Worm (Caenorhabditis elegans) whole organism, early embryonic: Measurements from ENCODE around the gene dsc-4.

Experiments used
- B0310.2 ChIP-seq: sonication (generic microtip); optimal IDR thresholded peaks from 2 replicates; lab custom pipeline; 2016; ENCODE audit warnings: mild to moderate bottlenecking, missing genetic modification characterization, missing compliant biosample characterization
- F13C5.2 ChIP-seq: sonication (generic microtip); optimal IDR thresholded peaks from 2 replicates; lab custom pipeline; 2017; ENCODE audit warnings: mild to moderate bottlenecking, missing genetic modification characterization, inconsistent platforms, missing compliant biosample characterization
- aly-1 ChIP-seq: sonication (generic microtip); optimal IDR thresholded peaks from 2 replicates; lab custom pipeline; 2016; ENCODE audit warnings: missing genetic modification characterization, missing compliant biosample characterization
- ama-1 ChIP-seq: fragments of 150-350 bp; optimal IDR thresholded peaks from 2 replicates; lab custom pipeline; 2014
- ceh-13 ChIP-seq: fragments of 200-800 bp; sonication (Bioruptor generic); optimal IDR thresholded peaks from 2 replicates; lab custom pipeline; 2018; ENCODE audit warnings: mild to moderate bottlenecking, missing genetic modification characterization, missing compliant biosample characterization
- ceh-36 ChIP-seq: sonication (generic microtip); optimal IDR thresholded peaks from 2 replicates; lab custom pipeline; 2016; ENCODE audit warnings: missing genetic modification characterization, inconsistent platforms, missing compliant biosample characterization
- ets-7 ChIP-seq: sonication (generic microtip); optimal IDR thresholded peaks from 2 replicates; lab custom pipeline; 2016; ENCODE audit warnings: missing genotype, missing genetic modification characterization, missing compliant biosample characterization
- flt-1 ChIP-seq: fragments of 200-800 bp; sonication (Bioruptor generic); IDR thresholded peaks from 2 replicates; pipeline ENCODE4 v1.3.6; 2022; ENCODE audit warnings: missing genetic modification characterization, missing compliant biosample characterization
- hmbx-1 ChIP-seq: sonication (generic microtip); optimal IDR thresholded peaks from 2 replicates; lab custom pipeline; 2016; ENCODE audit warnings: mild to moderate bottlenecking, missing genetic modification characterization, missing compliant biosample characterization
- hmg-4 ChIP-seq: fragments of 200-800 bp; sonication (Bioruptor generic); optimal IDR thresholded peaks from 2 replicates; lab custom pipeline; 2018; ENCODE audit warnings: mild to moderate bottlenecking, missing genetic modification characterization, missing compliant biosample characterization
- hnd-1 ChIP-seq: sonication (generic microtip); optimal IDR thresholded peaks from 2 replicates; lab custom pipeline; 2016; ENCODE audit warnings: missing genetic modification characterization, missing compliant biosample characterization
- pes-1 ChIP-seq: fragments of 200-800 bp; sonication (Bioruptor generic); IDR thresholded peaks from 2 replicates; pipeline ENCODE4 v1.3.6; 2022; ENCODE audit warnings: missing genetic modification reagents, missing genetic modification characterization, missing compliant biosample characterization
- scrt-1 ChIP-seq: fragments of 200-800 bp; sonication (Bioruptor generic); IDR thresholded peaks from 2 replicates; pipeline ENCODE4 v1.3.6; 2022; ENCODE audit warnings: missing genetic modification characterization, missing compliant biosample characterization
- sea-1 ChIP-seq: fragments of 200-800 bp; sonication (Bioruptor generic); conservative IDR thresholded peaks from 2 replicates; pipeline ENCODE4 v1.3.6; 2022; ENCODE audit warnings: missing genetic modification characterization, missing compliant biosample characterization
- tbx-11 ChIP-seq: fragments of 200-800 bp; sonication (Bioruptor generic); IDR thresholded peaks from 2 replicates; pipeline ENCODE4 v1.3.6; 2022; ENCODE audit warnings: missing genetic modification characterization, missing compliant biosample characterization
- tbx-37 ChIP-seq: fragments of 200-800 bp; sonication (Bioruptor generic); conservative IDR thresholded peaks from 2 replicates; pipeline ENCODE4 v1.3.6; 2022; ENCODE audit warnings: missing genetic modification reagents, missing genetic modification characterization, missing compliant biosample characterization
- tra-4 ChIP-seq: sonication (generic microtip); optimal IDR thresholded peaks from 2 replicates; lab custom pipeline; 2017; ENCODE audit warnings: missing genetic modification characterization, missing compliant biosample characterization

Gene dsc-4

DNA sequence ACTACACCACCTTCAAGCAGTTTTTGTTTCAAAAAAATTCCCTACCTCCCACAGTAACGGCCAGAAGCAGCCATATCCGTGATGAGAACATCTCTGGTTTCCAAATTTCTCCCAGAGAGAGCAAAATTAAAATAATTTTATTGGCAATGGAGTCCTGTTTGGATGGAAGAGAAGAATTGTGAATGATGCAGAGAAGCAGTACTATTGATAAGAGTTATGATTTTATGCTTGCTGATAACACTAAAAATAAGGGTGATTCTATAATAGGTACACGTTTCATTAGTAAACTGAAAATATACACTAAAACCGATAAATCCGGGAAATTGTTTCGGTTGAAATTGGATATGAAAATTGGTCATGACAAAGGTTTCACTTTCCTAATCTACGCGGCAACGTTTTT is at the start of gene dsc-4:
dsc-4 (minus strand) TSS at position 165 of the 400 bp plus-strand sequence.
- no peak for TF ChIP-seq scrt-1
- no peak for TF ChIP-seq ceh-13 (GFP tag; lab: Kevin White, UChicago)
- no peak for TF ChIP-seq tbx-11 (GFP tag; lab: Robert Waterston, UW)
- no peak for TF ChIP-seq hnd-1
- no peak for TF ChIP-seq tra-4 (tag; lab: Kevin White, UChicago)
- no peak for TF ChIP-seq sea-1 (GFP tag; lab: Robert Waterston, UW)
- no peak for TF ChIP-seq ets-7 (tag; lab: Kevin White, UChicago)
- no peak for TF ChIP-seq B0310.2 (tag; lab: Kevin White, UChicago)
- TF ChIP-seq hmg-4 (GFP tag; lab: Kevin White, UChicago) = no peak
- no peak for TF ChIP-seq tbx-37 (GFP tag; lab: Robert Waterston, UW)
- no peak for TF ChIP-seq flt-1 (GFP tag; lab: Robert Waterston, UW)

ce11 chrIV:366406-366805 is 46.1 kb upstream of the dsc-4 start:
- TF ChIP-seq tbx-11 (GFP tag; lab: Robert Waterston, UW) (no peak), F13C5.2 (no peak), aly-1 (tag; lab: Kevin White, UChicago) (no peak)

DNA sequence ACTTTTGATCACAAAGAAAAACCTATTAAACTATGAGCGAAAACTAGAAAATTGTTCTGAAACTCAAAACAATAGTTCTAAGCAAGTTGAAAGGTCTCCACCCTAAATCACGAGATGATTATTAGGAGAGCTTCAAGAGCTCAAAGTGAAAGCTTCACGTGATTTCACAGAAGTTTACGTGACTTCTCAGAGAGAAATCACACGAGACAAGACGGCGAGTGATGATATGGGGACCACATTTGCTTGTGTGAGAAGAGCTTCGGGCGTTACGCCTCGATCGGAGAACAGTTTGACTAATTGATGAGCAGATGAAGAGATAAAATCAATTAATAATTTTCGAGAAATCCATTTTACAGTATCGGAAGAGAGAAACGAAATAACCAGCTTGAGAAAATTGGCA is 44.6 kb upstream of the dsc-4 start:
- TF ChIP-seq aly-1 (tag; lab: Kevin White, UChicago) (no peak), pes-1 (GFP tag; lab: Robert Waterston, UW) (no peak), ama-1 (lab: Kevin White, UChicago) (no peak), hmbx-1 (tag; lab: Kevin White, UChicago) (no peak), tra-4 (tag; lab: Kevin White, UChicago) (no peak), hmg-4 (GFP tag; lab: Kevin White, UChicago) (no peak), flt-1 (GFP tag; lab: Robert Waterston, UW) (no peak), ceh-36 (tag; lab: Kevin White, UChicago) (no peak), tbx-37 (GFP tag; lab: Robert Waterston, UW) (no peak), F13C5.2 (no peak), scrt-1 (no peak), ets-7 (tag; lab: Kevin White, UChicago) (no peak), B0310.2 (tag; lab: Kevin White, UChicago) (no peak)

DNA sequence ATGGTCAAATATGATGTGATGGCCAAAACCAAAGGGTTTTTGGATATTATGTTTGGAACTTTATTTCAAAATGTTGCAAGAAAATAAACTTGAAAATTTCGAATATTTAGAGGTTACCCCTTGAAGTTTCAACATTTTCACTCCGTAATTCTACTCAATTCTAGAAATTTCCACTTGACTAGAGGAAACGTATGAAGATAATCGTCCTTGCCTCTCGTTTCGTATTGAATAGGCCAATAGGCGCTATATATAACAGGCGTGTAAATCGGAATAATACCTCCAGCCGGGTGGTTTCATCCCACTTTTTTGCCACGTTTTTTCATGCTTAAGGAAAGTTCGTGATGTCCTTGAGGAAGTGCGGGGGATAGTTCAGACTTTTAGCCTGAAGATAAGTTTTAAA is 22.9 kb upstream of the dsc-4 start:
- TF ChIP-seq hnd-1 (no peak), hmg-4 (GFP tag; lab: Kevin White, UChicago) (no peak), sea-1 (GFP tag; lab: Robert Waterston, UW) (no peak), aly-1 (tag; lab: Kevin White, UChicago) (no peak), B0310.2 (tag; lab: Kevin White, UChicago) (no peak), ets-7 (tag; lab: Kevin White, UChicago) (no peak), ceh-13 (GFP tag; lab: Kevin White, UChicago) (no peak), hmbx-1 (tag; lab: Kevin White, UChicago) (no peak), scrt-1 (no peak)

ce11 chrIV:339508-339907 is 19.2 kb upstream of the dsc-4 start, which contains the start of gene cdh-8:
Gene cdh-8, plus strand, starts transcription at chrIV:339808.
- no peak for TF ChIP-seq ets-7 (tag; lab: Kevin White, UChicago)
- TF ChIP-seq hmg-4 (GFP tag; lab: Kevin White, UChicago) = no peak
- TF ChIP-seq scrt-1 = no peak
- no peak for TF ChIP-seq tra-4 (tag; lab: Kevin White, UChicago)
- TF ChIP-seq tbx-11 (GFP tag; lab: Robert Waterston, UW) = no peak
- no peak for TF ChIP-seq tbx-37 (GFP tag; lab: Robert Waterston, UW)
- no peak for TF ChIP-seq hmbx-1 (tag; lab: Kevin White, UChicago)
- no peak for TF ChIP-seq B0310.2 (tag; lab: Kevin White, UChicago)
- no peak for TF ChIP-seq F13C5.2
- TF ChIP-seq flt-1 (GFP tag; lab: Robert Waterston, UW) = no peak
- TF ChIP-seq hnd-1 = no peak
- TF ChIP-seq ama-1 (lab: Kevin White, UChicago) = no peak
- no peak for TF ChIP-seq sea-1 (GFP tag; lab: Robert Waterston, UW)
- TF ChIP-seq ceh-36 (tag; lab: Kevin White, UChicago) = no peak
- TF ChIP-seq ceh-13 (GFP tag; lab: Kevin White, UChicago) = no peak
- TF ChIP-seq aly-1 (tag; lab: Kevin White, UChicago) = no peak
- no peak for TF ChIP-seq pes-1 (GFP tag; lab: Robert Waterston, UW)

- no peak for TF ChIP-seq ceh-36 (tag; lab: Kevin White, UChicago)
- TF ChIP-seq ets-7 (tag; lab: Kevin White, UChicago) = no peak
- no peak for TF ChIP-seq scrt-1
- no peak for TF ChIP-seq flt-1 (GFP tag; lab: Robert Waterston, UW)
- TF ChIP-seq hmbx-1 (tag; lab: Kevin White, UChicago) = no peak
- no peak for TF ChIP-seq sea-1 (GFP tag; lab: Robert Waterston, UW)
- no peak for TF ChIP-seq pes-1 (GFP tag; lab: Robert Waterston, UW)
- no peak for TF ChIP-seq ceh-13 (GFP tag; lab: Kevin White, UChicago)
- TF ChIP-seq tbx-11 (GFP tag; lab: Robert Waterston, UW) = no peak
- no peak for TF ChIP-seq B0310.2 (tag; lab: Kevin White, UChicago)
- TF ChIP-seq aly-1 (tag; lab: Kevin White, UChicago) = no peak
- no peak for TF ChIP-seq ama-1 (lab: Kevin White, UChicago)
- TF ChIP-seq tra-4 (tag; lab: Kevin White, UChicago) = no peak
- TF ChIP-seq F13C5.2 = no peak
- TF ChIP-seq tbx-37 (GFP tag; lab: Robert Waterston, UW) = no peak
- no peak for TF ChIP-seq hmg-4 (GFP tag; lab: Kevin White, UChicago)
- TF ChIP-seq hnd-1 = no peak
Observed at ce11 chrIV:338192-338831, 18.0 kb upstream of the dsc-4 start.

DNA sequence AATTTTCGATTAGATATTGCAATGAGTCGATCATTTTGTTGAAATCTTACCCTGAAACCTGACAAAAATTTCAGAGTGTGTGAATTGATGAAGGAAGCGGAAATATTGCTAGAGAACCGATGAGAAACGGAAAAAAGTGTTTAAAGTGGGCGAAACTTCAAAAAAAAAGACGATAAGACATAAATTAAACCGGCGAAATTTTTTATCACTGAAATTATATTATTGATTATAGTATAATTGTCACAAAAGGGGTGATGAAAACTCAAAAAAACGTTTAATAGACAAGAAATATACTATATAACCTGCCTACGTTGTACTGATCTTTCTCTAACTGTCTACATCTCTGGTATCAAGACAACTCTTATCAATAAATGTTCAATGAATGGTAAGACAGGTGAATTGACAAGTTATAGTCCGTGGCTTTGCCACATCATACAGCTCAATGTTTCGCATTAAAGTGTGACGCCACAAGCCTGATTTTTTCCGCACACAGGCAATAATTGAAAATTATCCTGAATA is 16.8 kb upstream of the dsc-4 start, which contains the start of gene pxmp-4:
pxmp-4 (minus strand) TSS at position 51 of the 519 bp plus-strand sequence.
- TF ChIP-seq hmg-4 (GFP tag; lab: Kevin White, UChicago) = no peak
- TF ChIP-seq sea-1 (GFP tag; lab: Robert Waterston, UW) = no peak
- TF ChIP-seq pes-1 (GFP tag; lab: Robert Waterston, UW) = no peak
- TF ChIP-seq tbx-11 (GFP tag; lab: Robert Waterston, UW) = no peak
- TF ChIP-seq ceh-13 (GFP tag; lab: Kevin White, UChicago) = no peak
- TF ChIP-seq scrt-1 = no peak
- no peak for TF ChIP-seq tbx-37 (GFP tag; lab: Robert Waterston, UW)
- no peak for TF ChIP-seq ets-7 (tag; lab: Kevin White, UChicago)
- no peak for TF ChIP-seq hmbx-1 (tag; lab: Kevin White, UChicago)
- no peak for TF ChIP-seq F13C5.2
- TF ChIP-seq tra-4 (tag; lab: Kevin White, UChicago) = no peak
- TF ChIP-seq ama-1 (lab: Kevin White, UChicago) = no peak
- no peak for TF ChIP-seq flt-1 (GFP tag; lab: Robert Waterston, UW)
- no peak for TF ChIP-seq B0310.2 (tag; lab: Kevin White, UChicago)
- no peak for TF ChIP-seq hnd-1
